Fruit fly (Drosophila melanogaster) S2 (cell line): ENCODE measurements around the gene CG7627.

Experiments used
- CG8478 ChIP-seq: fragments of >200 bp; optimal IDR thresholded peaks from 2 replicates; lab custom pipeline; 2018
- CTCF ChIP-seq, 2 experiments: fragments of >200 bp; optimal IDR thresholded peaks; 2 replicates each; lab custom pipeline; 2018

DNA sequence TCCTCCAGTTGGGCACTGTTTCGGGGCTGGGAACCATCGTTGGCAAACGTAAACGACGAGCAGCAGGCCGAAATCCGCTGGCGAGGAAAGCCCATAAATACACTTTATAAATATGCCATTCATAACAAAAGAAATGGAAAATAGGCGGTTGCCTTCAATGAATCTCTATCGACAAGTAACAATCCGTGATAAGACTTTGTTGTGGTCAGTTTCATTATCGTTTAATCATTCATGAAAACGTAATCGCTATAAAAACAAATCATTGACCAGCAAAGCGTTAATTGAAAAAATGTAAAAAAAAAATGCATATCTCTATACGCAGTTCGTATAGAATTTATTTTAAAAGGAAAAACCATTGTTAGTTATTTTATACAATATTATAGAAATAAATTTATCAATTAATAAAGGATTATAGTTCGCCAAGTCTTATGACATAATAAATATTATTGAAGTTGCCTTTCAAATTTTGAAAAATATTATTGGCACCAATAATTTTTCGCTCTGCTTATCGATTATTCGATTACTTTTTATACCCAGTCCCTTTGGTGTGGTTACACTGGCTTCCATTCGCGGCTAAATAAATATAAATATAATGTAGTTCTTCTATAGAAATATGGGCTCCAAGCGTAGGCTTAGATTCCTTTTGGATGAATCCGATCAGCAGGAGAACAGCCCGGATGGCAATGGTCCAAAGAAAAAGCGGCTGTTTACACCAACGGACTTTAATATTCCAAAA is 37.8 kb upstream of the CG7627 start, which contains the start of gene CG31898:
- no peak for TF ChIP-seq CG8478
- no peak for TF ChIP-seq CTCF (optimal IDR thresholded peaks at IDR 0.05; lab: Kevin White, UChicago)
